Worm (Caenorhabditis elegans): Measurements from ENCODE around the gene bed-1.
A peak's percentile ranks its signal among the peaks of the same experiment; 100 is the strongest.

Gene bed-1

DNA sequence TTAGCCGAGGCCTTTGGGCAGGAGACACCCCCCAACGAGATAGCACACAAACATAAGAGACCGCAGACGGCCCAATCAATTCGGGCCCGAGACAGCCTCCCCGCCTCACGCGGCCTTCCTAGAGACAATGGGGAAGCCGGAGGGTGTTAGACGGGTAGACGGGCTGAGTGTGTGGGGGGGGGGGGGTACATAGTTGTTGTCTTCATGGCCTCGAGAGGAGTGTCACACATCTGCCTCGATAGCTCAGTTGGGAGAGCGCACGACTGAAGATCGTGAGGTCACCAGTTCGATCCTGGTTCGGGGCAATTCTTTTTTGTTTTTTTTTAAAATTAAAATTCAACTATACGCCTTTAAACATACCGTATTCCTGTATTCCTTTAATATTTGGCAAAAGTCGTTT lies 1.1 kb upstream of the bed-1 start (continued):
- TF ChIP-seq sea-2 (GFP tag; optimal IDR thresholded peaks at IDR 0.05), result no peak
- TF ChIP-seq unc-62 (GFP tag; optimal IDR thresholded peaks at IDR 0.05), result no peak
- TF ChIP-seq hmg-11 (tag; optimal IDR thresholded peaks at IDR 0.05), result peak; percentile 95
- no peak for TF ChIP-seq unc-39 (tag; optimal IDR thresholded peaks at IDR 0.05)
- TF ChIP-seq lin-39 (tag; optimal IDR thresholded peaks at IDR 0.05), result peak; percentile 87
- no peak for TF ChIP-seq nhr-23 (tag; optimal IDR thresholded peaks at IDR 0.05)
- TF ChIP-seq zag-1 (tag; optimal IDR thresholded peaks at IDR 0.05), result no peak
- TF ChIP-seq egl-5 (tag; optimal IDR thresholded peaks at IDR 0.05), result no peak
- TF ChIP-seq mml-1 (tag; optimal IDR thresholded peaks at IDR 0.05), result no peak
- TF ChIP-seq fkh-2 (tag; optimal IDR thresholded peaks at IDR 0.05), result no peak
- no peak for TF ChIP-seq nhr-25 (tag; optimal IDR thresholded peaks at IDR 0.05)
- no peak for TF ChIP-seq fos-1 (tag; optimal IDR thresholded peaks at IDR 0.05)
- no peak for TF ChIP-seq R02D3.7 (tag; optimal IDR thresholded peaks at IDR 0.05)

- TF ChIP-seq nhr-12 (tag; optimal IDR thresholded peaks at IDR 0.05), result no peak
- TF ChIP-seq egl-5 (tag; optimal IDR thresholded peaks at IDR 0.05), result no peak
- no peak for TF ChIP-seq nhr-67 (tag; optimal IDR thresholded peaks at IDR 0.05)
- TF ChIP-seq nhr-76 (tag; optimal IDR thresholded peaks at IDR 0.05), result no peak
- TF ChIP-seq R02D3.7 (tag; optimal IDR thresholded peaks at IDR 0.05), result no peak
- no peak for TF ChIP-seq ceh-16 (tag; optimal IDR thresholded peaks at IDR 0.05)
- no peak for TF ChIP-seq fos-1 (tag; optimal IDR thresholded peaks at IDR 0.05)
- TF ChIP-seq elt-3 (tag; optimal IDR thresholded peaks at IDR 0.05), result no peak
- TF ChIP-seq elt-1 (tag; optimal IDR thresholded peaks at IDR 0.05), result no peak
- TF ChIP-seq ceh-28 (tag; optimal IDR thresholded peaks at IDR 0.05), result no peak
- TF ChIP-seq nhr-25 (tag; optimal IDR thresholded peaks at IDR 0.05), result no peak
- no peak for TF ChIP-seq lin-39 (tag; optimal IDR thresholded peaks at IDR 0.05)
- no peak for TF ChIP-seq unc-39 (tag; optimal IDR thresholded peaks at IDR 0.05)
- TF ChIP-seq eor-1 (tag; optimal IDR thresholded peaks at IDR 0.05), result no peak
- TF ChIP-seq fkh-2 (tag; optimal IDR thresholded peaks at IDR 0.05), result no peak
- no peak for TF ChIP-seq jun-1 (tag; optimal IDR thresholded peaks at IDR 0.05)
These were observed 531 bp upstream of the bed-1 start for ce11 chrV:19125253-19125652.

DNA sequence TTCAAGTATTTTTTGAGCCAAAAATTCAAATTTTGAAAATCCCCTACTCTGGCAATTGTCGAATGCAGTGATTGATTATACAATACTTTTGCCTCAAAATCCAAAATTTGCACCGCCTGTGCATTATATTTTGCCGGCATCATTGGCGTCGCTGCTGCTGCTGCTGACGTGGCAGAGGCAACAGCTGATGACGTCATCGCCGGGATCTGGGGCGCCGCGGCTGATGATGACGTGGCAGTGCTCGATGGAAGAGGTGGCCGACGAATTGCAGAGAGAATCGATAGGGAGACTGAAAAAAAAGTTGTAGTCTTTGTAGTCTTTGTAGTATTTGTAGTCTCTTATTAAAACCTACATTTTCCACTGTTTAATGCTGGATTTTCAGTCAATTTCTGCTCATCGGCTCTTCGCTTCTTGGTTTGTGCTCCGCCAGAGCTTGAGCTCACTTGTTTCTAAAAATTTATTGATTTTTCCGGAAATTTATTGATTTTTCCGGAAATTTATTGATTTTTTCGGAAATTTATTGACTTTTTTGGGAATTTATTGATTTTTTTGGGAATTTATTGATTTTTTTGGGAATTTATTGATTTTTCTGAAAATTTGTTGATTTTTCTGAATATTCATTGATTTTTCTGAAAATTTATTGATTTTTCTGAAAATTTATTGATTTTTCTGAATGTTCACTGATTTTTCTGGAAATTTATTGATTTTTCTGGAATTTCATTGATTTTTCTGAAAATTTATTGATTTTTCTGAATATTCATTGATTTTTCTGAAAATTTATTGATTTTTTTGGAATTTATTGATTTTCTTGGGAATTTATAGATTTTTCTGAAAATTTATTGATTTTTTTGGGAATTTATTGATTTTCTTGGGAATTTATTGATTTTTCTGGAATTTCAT lies 3.7 kb downstream of the bed-1 start:
- TF ChIP-seq ceh-28 (tag; optimal IDR thresholded peaks at IDR 0.05) (peak; percentile 83), zag-1 (tag; optimal IDR thresholded peaks at IDR 0.05) (no peak)

- TF ChIP-seq lin-15B (tag; optimal IDR thresholded peaks at IDR 0.05), result peak; percentile 29
- TF ChIP-seq jun-1 (tag; optimal IDR thresholded peaks at IDR 0.05), result no peak
- TF ChIP-seq unc-62 (GFP tag; optimal IDR thresholded peaks at IDR 0.05), result no peak
- no peak for TF ChIP-seq elt-1 (tag; optimal IDR thresholded peaks at IDR 0.05)
- TF ChIP-seq R02D3.7 (tag; optimal IDR thresholded peaks at IDR 0.05), result peak; percentile 95
- TF ChIP-seq mdl-1 (tag; optimal IDR thresholded peaks at IDR 0.05), result no peak
- no peak for TF ChIP-seq nhr-11 (tag; optimal IDR thresholded peaks at IDR 0.05)
- TF ChIP-seq aly-2 (tag; optimal IDR thresholded peaks at IDR 0.05), result no peak
- no peak for TF ChIP-seq snpc-4 (tag; optimal IDR thresholded peaks at IDR 0.05)
- TF ChIP-seq hmg-11 (tag; optimal IDR thresholded peaks at IDR 0.05), result peak; percentile 57
- no peak for TF ChIP-seq egl-27 (tag; optimal IDR thresholded peaks at IDR 0.05)
- TF ChIP-seq ceh-9 (tag; optimal IDR thresholded peaks at IDR 0.05), result no peak
- TF ChIP-seq ztf-11 (tag; optimal IDR thresholded peaks at IDR 0.05), result no peak
- no peak for TF ChIP-seq mml-1 (tag; optimal IDR thresholded peaks at IDR 0.05)
- TF ChIP-seq egl-5 (tag; optimal IDR thresholded peaks at IDR 0.05), result peak; percentile 28
- no peak for TF ChIP-seq nhr-28 (tag; optimal IDR thresholded peaks at IDR 0.05)
- peak; percentile 74 for TF ChIP-seq ceh-28 (tag; optimal IDR thresholded peaks at IDR 0.05)
- TF ChIP-seq pha-4 (tag; optimal IDR thresholded peaks at IDR 0.05), result peak; percentile 42
- no peak for TF ChIP-seq ama-1 (optimal IDR thresholded peaks at IDR 0.05)
- no peak for TF ChIP-seq nhr-23 (tag; optimal IDR thresholded peaks at IDR 0.05)
- TF ChIP-seq nfya-1 (tag; optimal IDR thresholded peaks at IDR 0.05; ENCODE audit: insufficient read depth), result peak; percentile 23
- no peak for TF ChIP-seq daf-12 (tag; optimal IDR thresholded peaks at IDR 0.05)
These were observed 5.5 kb downstream of the bed-1 start, which contains the start of gene Y39B6A.13 for ce11 chrV:19119260-19119659. TSS of gene Y39B6A.13 (minus strand) at chrV:19119425.
